Worm (Caenorhabditis elegans) whole organism, L1 larva: ENCODE data around the gene srd-39.

Experiments used
- fkh-8 ChIP-seq: sonication (generic microtip); optimal IDR thresholded peaks from 2 replicates; lab custom pipeline; 2016; ENCODE audit warnings: mild to moderate bottlenecking, missing genetic modification characterization, missing compliant biosample characterization
- nhr-11 ChIP-seq: fragments of 150-350 bp; optimal IDR thresholded peaks from 2 replicates; lab custom pipeline; 2014; ENCODE audit warnings: missing biosample characterization, missing genetic modification characterization
- nhr-71 ChIP-seq: sonication (generic microtip); optimal IDR thresholded peaks from 2 replicates; lab custom pipeline; 2016; ENCODE audit warnings: mild to moderate bottlenecking, missing genetic modification characterization, moderate library complexity, missing compliant biosample characterization

The srd-39 gene

DNA sequence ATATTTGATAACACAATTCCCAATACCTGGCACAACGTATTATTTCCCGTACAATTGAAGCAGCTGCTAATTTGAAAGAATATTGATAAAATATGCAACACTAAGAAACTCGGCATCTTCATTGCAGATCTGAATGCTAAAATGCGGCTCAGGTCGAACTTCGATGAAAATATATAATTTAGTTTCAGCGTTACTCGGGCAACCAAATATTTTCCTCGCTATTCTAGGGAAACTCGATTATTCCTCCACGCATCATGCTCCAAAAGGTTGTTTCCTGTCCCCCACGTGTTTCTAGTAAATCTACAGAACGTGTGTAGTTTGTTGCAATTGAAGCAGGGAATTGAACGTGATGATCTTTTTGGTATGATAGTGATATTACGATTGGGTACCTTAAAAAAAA lies 51.3 kb downstream of the srd-39 start:
- peak; percentile 4 for TF ChIP-seq nhr-71 (tag; lab: Kevin White, UChicago)
- peak; percentile 39 for TF ChIP-seq fkh-8
- no peak for TF ChIP-seq nhr-11 (tag; lab: Kevin White, UChicago)
